Worm (Caenorhabditis elegans) whole organism, dauer: ENCODE results near the gene Y4C6A.3.
"Not testable (repeated sequence)": the region's sequence is repeated elsewhere in the genome, so short reads cannot be mapped to it uniquely, and the experiment has no call there.

ENCODE experiments used
- unc-62 ChIP-seq: sonication (generic microtip); optimal IDR thresholded peaks from 2 replicates; lab custom pipeline; 2017; ENCODE audit warnings: missing biosample characterization, missing genetic modification reagents, missing genetic modification characterization

Gene Y4C6A.3

ce11 chrIV:5455999-5456398 lies at the start of gene Y4C6A.3:
Y4C6A.3 (minus strand) TSS chrIV:5456099.
- TF ChIP-seq unc-62 (GFP tag; lab: Kevin White, UChicago): not testable (repeated sequence)

- TF ChIP-seq unc-62 (GFP tag; lab: Kevin White, UChicago): no peak
Observed at ce11 chrIV:5502610-5503009, 46.7 kb upstream of the Y4C6A.3 start.

DNA sequence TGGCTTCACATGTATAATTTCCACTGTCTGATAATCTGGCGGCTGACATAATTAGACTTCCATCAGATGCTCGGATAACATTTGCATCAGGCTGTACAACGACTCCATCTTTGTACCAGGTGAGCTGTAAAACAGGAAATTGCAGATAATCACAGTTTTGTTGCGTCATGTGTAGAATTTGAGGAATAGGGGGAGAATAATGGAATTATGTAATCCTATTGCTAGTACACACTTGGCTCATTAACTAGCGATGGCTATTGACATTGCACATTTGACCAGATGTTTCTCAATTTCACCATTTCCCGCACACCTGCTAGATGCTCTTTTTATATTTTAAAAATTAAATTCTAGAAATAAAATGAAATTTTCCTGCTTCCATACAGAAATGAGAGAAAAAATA lies 45.5 kb upstream of the Y4C6A.3 start:
- TF ChIP-seq unc-62 (GFP tag; lab: Kevin White, UChicago): no peak

DNA sequence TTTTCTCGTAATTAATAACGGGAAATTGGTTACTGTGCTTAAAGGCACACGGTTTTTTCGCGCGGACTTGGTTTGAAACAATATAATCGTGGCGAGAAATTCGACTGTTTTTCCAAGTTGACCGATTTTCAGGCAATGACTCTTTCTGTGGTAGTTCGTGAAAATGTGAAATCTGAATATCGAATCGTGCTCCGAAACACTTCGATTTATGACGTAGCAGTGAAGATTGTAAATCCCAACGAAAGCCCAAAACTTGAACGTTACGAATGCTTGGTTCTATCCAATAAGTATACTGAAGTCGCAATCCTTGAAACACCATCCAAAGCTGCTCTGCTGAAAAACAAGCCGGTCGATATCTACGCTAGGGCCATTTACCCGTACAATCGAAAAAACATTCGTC lies 38.2 kb upstream of the Y4C6A.3 start:
- TF ChIP-seq unc-62 (GFP tag; lab: Kevin White, UChicago): no peak

ce11 chrIV:5493692-5494091 lies 37.8 kb upstream of the Y4C6A.3 start, which contains the start of gene B0273.1:
B0273.1 (plus strand) TSS chrIV:5493992.
- no peak for TF ChIP-seq unc-62 (GFP tag; lab: Kevin White, UChicago)

ce11 chrIV:5493135-5493534 lies 37.2 kb upstream of the Y4C6A.3 start:
- no peak for TF ChIP-seq unc-62 (GFP tag; lab: Kevin White, UChicago)

ce11 chrIV:5492196-5492595 lies 36.3 kb upstream of the Y4C6A.3 start:
- no peak for TF ChIP-seq unc-62 (GFP tag; lab: Kevin White, UChicago)

ce11 chrIV:5491054-5491453 lies 35.2 kb upstream of the Y4C6A.3 start, which contains the start of gene B0273.115:
B0273.115 (minus strand) TSS chrIV:5491154.
- TF ChIP-seq unc-62 (GFP tag; lab: Kevin White, UChicago): not testable (repeated sequence)

DNA sequence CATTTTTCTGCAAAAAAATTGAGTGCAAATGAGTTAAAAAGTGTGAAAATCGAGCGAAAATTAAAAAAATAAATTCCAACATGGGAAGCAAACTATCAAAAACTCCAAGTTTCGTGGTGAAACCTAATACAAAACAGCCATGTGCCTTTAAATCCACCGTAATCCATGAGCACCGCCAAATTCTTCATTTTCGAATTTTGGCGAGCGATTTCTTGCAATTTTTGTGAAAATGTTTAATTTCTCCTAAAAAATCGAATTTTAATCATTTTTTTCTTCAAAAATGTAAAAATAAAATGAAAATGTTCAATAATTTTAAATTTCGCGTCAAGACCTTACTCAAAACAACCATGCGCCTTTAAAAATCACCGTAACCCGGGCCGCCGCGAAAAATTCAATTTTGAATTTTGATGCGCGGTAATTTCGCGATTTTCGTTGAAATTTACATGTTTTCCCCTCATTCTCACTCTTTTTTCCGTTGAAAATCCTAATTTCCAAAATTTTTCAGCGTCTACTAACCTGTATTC lies 30.4 kb upstream of the Y4C6A.3 start, which contains the start of the genes snpc-3.1 and puf-7:
Gene snpc-3.1, minus strand, starts transcription at position 51 of the 524 bp plus-strand sequence.
Gene puf-7, plus strand, starts transcription at position 506 of the 524 bp plus-strand sequence.
- not testable (repeated sequence) for TF ChIP-seq unc-62 (GFP tag; lab: Kevin White, UChicago)

DNA sequence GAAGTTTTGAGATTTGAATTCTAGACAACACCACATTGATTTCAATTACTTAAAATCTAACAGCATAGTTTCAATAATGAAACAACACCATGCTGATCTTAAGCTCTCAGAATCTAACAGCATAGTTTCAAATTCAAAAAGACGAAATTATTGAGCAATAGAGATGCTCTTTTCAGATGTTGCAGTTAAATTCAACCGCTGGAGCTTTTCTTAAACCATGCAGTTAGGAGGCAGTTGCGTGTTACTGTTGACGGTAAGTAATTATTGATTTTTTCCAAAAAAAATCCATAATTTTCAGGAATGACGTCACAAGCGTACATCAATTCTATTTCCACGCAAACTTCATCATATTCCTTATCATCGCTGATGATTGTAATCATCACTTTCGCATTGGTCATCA lies 26.8 kb upstream of the Y4C6A.3 start, which contains the start of gene T11F8.5:
Gene T11F8.5, plus strand, starts transcription at position 301 of the 400 bp plus-strand sequence.
- no peak for TF ChIP-seq unc-62 (GFP tag; lab: Kevin White, UChicago)

DNA sequence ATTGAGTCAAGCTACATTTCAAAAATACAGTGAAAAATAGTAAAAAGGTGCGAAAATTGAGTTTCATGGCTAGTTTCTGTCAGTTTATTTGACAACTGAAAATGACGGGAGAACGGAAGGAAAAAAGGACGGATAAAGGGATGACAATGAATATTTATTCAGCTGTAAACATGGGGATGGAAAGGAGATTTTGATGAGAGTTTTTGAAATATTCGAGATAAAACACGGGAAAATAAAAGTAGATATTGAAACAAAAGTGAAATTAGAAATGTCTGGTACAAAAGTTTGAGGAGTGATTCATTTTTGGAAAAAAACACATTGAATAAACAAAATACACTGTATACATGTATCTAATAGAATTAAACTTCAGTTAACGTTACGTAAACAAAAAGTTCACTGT lies 26.3 kb upstream of the Y4C6A.3 start, which contains the start of gene T11F8.12:
Gene T11F8.12, minus strand, starts transcription at position 101 of the 400 bp plus-strand sequence.
- no peak for TF ChIP-seq unc-62 (GFP tag; lab: Kevin White, UChicago)

- TF ChIP-seq unc-62 (GFP tag; lab: Kevin White, UChicago): no peak
Observed at ce11 chrIV:5479289-5479688, 23.4 kb upstream of the Y4C6A.3 start, which contains the start of gene T11F8.1. T11F8.1 (plus strand) TSS chrIV:5479589.

DNA sequence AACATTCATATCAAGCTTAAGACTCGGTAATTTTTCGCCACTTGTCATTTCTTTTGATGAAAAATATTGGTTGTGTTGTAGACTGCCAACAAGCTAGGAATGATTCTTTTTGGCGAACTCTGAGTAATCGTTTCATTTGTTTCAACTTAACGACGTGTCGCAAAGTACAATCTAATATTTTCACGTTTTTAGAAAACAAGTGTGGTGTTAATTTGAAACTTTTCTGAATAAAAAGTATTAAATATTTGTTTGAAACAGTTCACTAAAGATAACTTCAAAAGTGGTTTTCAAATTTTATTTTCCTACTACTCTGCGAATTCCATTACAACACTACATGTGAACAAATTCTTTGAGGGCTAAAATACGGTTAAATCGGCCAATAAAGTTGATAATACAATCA lies 20.6 kb upstream of the Y4C6A.3 start, which contains the start of gene T11F8.4:
Gene T11F8.4, minus strand, starts transcription at position 101 of the 400 bp plus-strand sequence.
- no peak for TF ChIP-seq unc-62 (GFP tag; lab: Kevin White, UChicago)

ce11 chrIV:5473098-5473497 lies 17.2 kb upstream of the Y4C6A.3 start:
- no peak for TF ChIP-seq unc-62 (GFP tag; lab: Kevin White, UChicago)

ce11 chrIV:5469739-5470138 lies 13.8 kb upstream of the Y4C6A.3 start, which contains the start of gene rme-2:
rme-2 (plus strand) TSS chrIV:5470026.
- no peak for TF ChIP-seq unc-62 (GFP tag; lab: Kevin White, UChicago)

ce11 chrIV:5464403-5464802 lies 8.5 kb upstream of the Y4C6A.3 start, which contains the start of gene Y52D5A.2:
Y52D5A.2 (minus strand) TSS chrIV:5464503.
- TF ChIP-seq unc-62 (GFP tag; lab: Kevin White, UChicago): not testable (repeated sequence)

ce11 chrIV:5462820-5463219 lies 6.9 kb upstream of the Y4C6A.3 start:
- TF ChIP-seq unc-62 (GFP tag; lab: Kevin White, UChicago): no peak
